Fruit fly (Drosophila melanogaster) whole organism, embryonic: Measurements from ENCODE around the gene mRpL40.

Experiments used
- Asciz ChIP-seq: fragments of 200-800 bp; sonication (Bioruptor generic); optimal IDR thresholded peaks from 2 replicates; lab custom pipeline; 2017; ENCODE audit warnings: missing biosample characterization, mild to moderate bottlenecking, missing genetic modification characterization, missing genetic modification reagents
- CG10366 ChIP-seq: fragments of 200-800 bp; sonication (Bioruptor generic); IDR thresholded peaks from 2 replicates; pipeline ENCODE4 v1.3.6; 2022; ENCODE audit warnings: missing biosample characterization, missing genetic modification characterization
- CG11085 ChIP-seq: fragments of 200-800 bp; sonication (Bioruptor generic); IDR thresholded peaks from 2 replicates; pipeline ENCODE4 v1.3.6; 2022; ENCODE audit warnings: missing biosample characterization, missing genetic modification characterization
- CG11695 ChIP-seq: fragments of 200-800 bp; sonication (Bioruptor generic); IDR thresholded peaks from 3 replicates; pipeline ENCODE4 v1.3.6; 2022; ENCODE audit warnings: missing biosample characterization, missing genetic modification characterization
- CG12299 ChIP-seq: fragments of 200-800 bp; sonication (Bioruptor generic); optimal IDR thresholded peaks from 2 replicates; lab custom pipeline; 2018; ENCODE audit warnings: missing biosample characterization, mild to moderate bottlenecking, missing genetic modification characterization
- CG12659 ChIP-seq: fragments of 200-800 bp; sonication (Bioruptor generic); optimal IDR thresholded peaks from 3 replicates; lab custom pipeline; 2017; ENCODE audit warnings: mild to moderate bottlenecking, missing biosample characterization, missing genetic modification reagents, missing genetic modification characterization
- CG1602 ChIP-seq: fragments of 200-800 bp; sonication (Bioruptor generic); optimal IDR thresholded peaks from 3 replicates; lab custom pipeline; 2016; ENCODE audit warnings: missing biosample characterization, missing genetic modification characterization
- CG16815 ChIP-seq: fragments of 200-800 bp; sonication (Bioruptor generic); optimal IDR thresholded peaks from 3 replicates; lab custom pipeline; 2017; ENCODE audit warnings: missing biosample characterization, mild to moderate bottlenecking, missing genetic modification characterization
- CG2129 ChIP-seq: fragments of 200-800 bp; sonication (Bioruptor generic); IDR thresholded peaks from 2 replicates; pipeline ENCODE4 v1.3.6; 2022; ENCODE audit warnings: missing biosample characterization, missing genetic modification characterization; ENCODE audit not compliant: partially characterized antibody
- CG2875 ChIP-seq: fragments of 200-800 bp; sonication (Bioruptor generic); optimal IDR thresholded peaks from 2 replicates; lab custom pipeline; 2017; ENCODE audit warnings: missing biosample characterization, mild to moderate bottlenecking, missing genetic modification characterization, missing genetic modification reagents
- CG34224 ChIP-seq: fragments of 200-800 bp; sonication (Bioruptor generic); IDR thresholded peaks from 3 replicates; pipeline ENCODE4 v1.3.6; 2022; ENCODE audit warnings: missing biosample characterization, missing genetic modification characterization; ENCODE audit not compliant: partially characterized antibody
- CG4707 ChIP-seq: fragments of 200-800 bp; sonication (Bioruptor generic); optimal IDR thresholded peaks from 2 replicates; lab custom pipeline; 2018; ENCODE audit warnings: missing biosample characterization, mild to moderate bottlenecking, missing genetic modification characterization, moderate library complexity
- CG4854 ChIP-seq: fragments of 200-800 bp; sonication (Bioruptor generic); optimal IDR thresholded peaks from 2 replicates; lab custom pipeline; 2016; ENCODE audit warnings: missing biosample characterization, missing genetic modification characterization, inconsistent platforms
- CG6254 ChIP-seq: fragments of 200-800 bp; sonication (Bioruptor generic); optimal IDR thresholded peaks from 3 replicates; lab custom pipeline; 2017; ENCODE audit warnings: mild to moderate bottlenecking, missing biosample characterization, missing genetic modification reagents, missing genetic modification characterization
- CG7745 ChIP-seq: fragments of 200-800 bp; sonication (Bioruptor generic); optimal IDR thresholded peaks from 2 replicates; lab custom pipeline; 2018; ENCODE audit warnings: missing biosample characterization, mild to moderate bottlenecking, missing genetic modification characterization, moderate library complexity
- CG7786 ChIP-seq: fragments of 200-800 bp; sonication (Bioruptor generic); optimal IDR thresholded peaks from 2 replicates; lab custom pipeline; 2016; ENCODE audit warnings: missing biosample characterization, missing genetic modification characterization
- CG8388 ChIP-seq: fragments of 200-800 bp; sonication (Bioruptor generic); optimal IDR thresholded peaks from 2 replicates; lab custom pipeline; 2019; ENCODE audit warnings: missing biosample characterization, mild to moderate bottlenecking, missing genetic modification characterization, moderate library complexity
- CG9817 ChIP-seq: fragments of 200-800 bp; sonication (Bioruptor generic); optimal IDR thresholded peaks from 2 replicates; lab custom pipeline; 2018; ENCODE audit warnings: missing biosample characterization, mild to moderate bottlenecking, missing genetic modification characterization, moderate library complexity
- CHES-1-like ChIP-seq: fragments of 200-800 bp; sonication (Bioruptor generic); optimal IDR thresholded peaks from 2 replicates; lab custom pipeline; 2016; ENCODE audit warnings: missing biosample characterization, missing genetic modification characterization
- CTCF ChIP-seq: fragments of 200-800 bp; sonication (Bioruptor generic); optimal IDR thresholded peaks from 2 replicates; lab custom pipeline; 2017; ENCODE audit warnings: missing biosample characterization, mild to moderate bottlenecking, missing genetic modification characterization, moderate library complexity
- Dref ChIP-seq: fragments of 200-800 bp; sonication (Bioruptor generic); IDR thresholded peaks from 2 replicates; pipeline ENCODE4 v1.3.6; 2022; ENCODE audit warnings: missing biosample characterization, missing genetic modification characterization
- Eip74EF ChIP-seq, 2 experiments: fragments of 200-800 bp in 1 of 2; fragments of >200 bp in 1 of 2; sonication (Bioruptor generic) in 1 of 2; optimal IDR thresholded peaks; 2 replicates each; lab custom pipeline; 2017 to 2019; ENCODE audit warnings: missing biosample characterization in 2 of 2, missing genetic modification characterization in 2 of 2, mild to moderate bottlenecking in 1 of 2, moderate library complexity in 1 of 2
- Mad ChIP-seq: fragments of 200-800 bp; sonication (Bioruptor generic); optimal IDR thresholded peaks from 2 replicates; lab custom pipeline; 2016; ENCODE audit warnings: missing biosample characterization, missing genetic modification characterization
- Ssrp ChIP-seq: fragments of 200-800 bp; sonication (Bioruptor generic); optimal IDR thresholded peaks from 2 replicates; lab custom pipeline; 2018; ENCODE audit warnings: missing biosample characterization, mild to moderate bottlenecking, missing genetic modification characterization, moderate library complexity
- Vsx1 ChIP-seq: fragments of 200-800 bp; sonication (Bioruptor generic); optimal IDR thresholded peaks from 2 replicates; lab custom pipeline; 2017; ENCODE audit warnings: missing biosample characterization, mild to moderate bottlenecking, missing genetic modification characterization, missing genetic modification reagents
- YL-1 ChIP-seq: fragments of 200-800 bp; sonication (Bioruptor generic); optimal IDR thresholded peaks from 3 replicates; lab custom pipeline; 2017; ENCODE audit warnings: missing biosample characterization, mild to moderate bottlenecking, missing genetic modification characterization
- cato ChIP-seq: fragments of 200-800 bp; sonication (Bioruptor generic); optimal IDR thresholded peaks from 2 replicates; lab custom pipeline; 2016; ENCODE audit warnings: missing biosample characterization, missing genetic modification characterization, borderline replicate concordance
- cg ChIP-seq: fragments of 200-800 bp; sonication (Bioruptor generic); optimal IDR thresholded peaks from 3 replicates; lab custom pipeline; 2019; ENCODE audit warnings: missing biosample characterization, mild to moderate bottlenecking, missing genetic modification characterization, moderate library complexity
- crp ChIP-seq, 2 experiments: fragments of 200-800 bp; sonication (Bioruptor generic); optimal IDR thresholded peaks; 2 replicates in 1 of 2; 3 replicates in 1 of 2; lab custom pipeline; 2017; ENCODE audit warnings: missing biosample characterization in 2 of 2, missing genetic modification characterization in 2 of 2, mild to moderate bottlenecking in 1 of 2, moderate library complexity in 1 of 2
- dimm ChIP-seq: fragments of 200-800 bp; sonication (Bioruptor generic); IDR thresholded peaks from 2 replicates; pipeline ENCODE4 v1.3.6; 2022; ENCODE audit warnings: missing biosample characterization, missing genetic modification characterization
- dpn ChIP-seq, 2 experiments: fragments of 200-800 bp; sonication (Bioruptor generic); optimal IDR thresholded peaks; 3 replicates each; lab custom pipeline; 2016; ENCODE audit warnings: missing biosample characterization in 2 of 2, missing genetic modification characterization in 2 of 2
- ems ChIP-seq: fragments of 200-800 bp; sonication (Bioruptor generic); optimal IDR thresholded peaks from 3 replicates; lab custom pipeline; 2016; ENCODE audit warnings: missing biosample characterization, missing genetic modification characterization
- esg ChIP-seq: fragments of 200-800 bp; sonication (Bioruptor generic); conservative IDR thresholded peaks from 2 replicates; pipeline ENCODE4 v1.3.6; 2022; ENCODE audit warnings: missing biosample characterization, missing genetic modification characterization
- eve ChIP-seq, 2 experiments: fragments of >200 bp; optimal IDR thresholded peaks; 2 replicates each; lab custom pipeline; 2017; ENCODE audit warnings: missing biosample characterization in 2 of 2, missing genetic modification characterization in 2 of 2
- ftz-f1 ChIP-seq: fragments of 200-800 bp; sonication (Bioruptor generic); optimal IDR thresholded peaks from 2 replicates; lab custom pipeline; 2016; ENCODE audit warnings: missing biosample characterization, missing genetic modification characterization
- gsb ChIP-seq: fragments of 200-800 bp; sonication (Bioruptor generic); IDR thresholded peaks from 2 replicates; pipeline ENCODE4 v1.3.6; 2022; ENCODE audit warnings: missing biosample characterization, missing genetic modification characterization
- hb ChIP-seq: fragments of 200-800 bp; sonication (Bioruptor generic); IDR thresholded peaks from 3 replicates; pipeline ENCODE4 v1.3.6; 2022; ENCODE audit warnings: missing biosample characterization, missing genetic modification characterization; ENCODE audit not compliant: partially characterized antibody
- klu ChIP-seq: fragments of 200-800 bp; sonication (Bioruptor generic); IDR thresholded peaks from 2 replicates; pipeline ENCODE4 v1.3.6; 2022; ENCODE audit warnings: missing biosample characterization, missing genetic modification characterization
- lmd ChIP-seq: fragments of 200-800 bp; sonication (Bioruptor generic); IDR thresholded peaks from 2 replicates; pipeline ENCODE4 v1.3.6; 2022; ENCODE audit warnings: missing biosample characterization, missing genetic modification characterization
- pan ChIP-seq, 4 experiments: fragments of >200 bp in 3 of 4; fragments of 200-800 bp in 1 of 4; sonication (Bioruptor generic) in 1 of 4; optimal IDR thresholded peaks in 3 of 4; IDR thresholded peaks in 1 of 4; 2 replicates each; pipeline versions ENCODE4 v1.3.6 to Lab custom; 2017 to 2022; ENCODE audit warnings: missing biosample characterization in 2 of 4, missing genetic modification characterization in 2 of 4, mixed read lengths in 1 of 4
- ro ChIP-seq: fragments of 200-800 bp; sonication (Bioruptor generic); IDR thresholded peaks from 2 replicates; pipeline ENCODE4 v1.3.6; 2022; ENCODE audit warnings: missing biosample characterization, missing genetic modification characterization
- row ChIP-seq: fragments of 200-800 bp; sonication (Bioruptor generic); IDR thresholded peaks from 3 replicates; pipeline ENCODE4 v1.3.6; 2022; ENCODE audit warnings: missing biosample characterization, missing genetic modification characterization
- scrt ChIP-seq: fragments of 200-800 bp; sonication (Bioruptor generic); optimal IDR thresholded peaks from 2 replicates; lab custom pipeline; 2018; ENCODE audit warnings: missing biosample characterization, mild to moderate bottlenecking, missing genetic modification characterization, moderate library complexity
- shn ChIP-seq: fragments of 200-800 bp; sonication (Bioruptor generic); optimal IDR thresholded peaks from 3 replicates; lab custom pipeline; 2016; ENCODE audit warnings: missing biosample characterization, missing genetic modification characterization
- sim ChIP-seq: fragments of 200-800 bp; sonication (Bioruptor generic); IDR thresholded peaks from 2 replicates; pipeline ENCODE4 v1.3.6; 2022; ENCODE audit warnings: missing biosample characterization, missing genetic modification characterization
- sima ChIP-seq: fragments of 200-800 bp; sonication (Bioruptor generic); optimal IDR thresholded peaks from 2 replicates; lab custom pipeline; 2016; ENCODE audit warnings: missing biosample characterization, missing genetic modification characterization
- sug ChIP-seq: fragments of 200-800 bp; optimal IDR thresholded peaks from 2 replicates; lab custom pipeline; 2019; ENCODE audit warnings: missing biosample characterization, mild to moderate bottlenecking, missing genetic modification characterization, moderate library complexity
- tll ChIP-seq, 2 experiments: fragments of 200-800 bp in 1 of 2; fragments of >200 bp in 1 of 2; sonication (Bioruptor generic) in 1 of 2; optimal IDR thresholded peaks; 2 replicates each; lab custom pipeline; 2017 to 2019; ENCODE audit warnings: missing biosample characterization in 2 of 2, missing genetic modification characterization in 2 of 2, mild to moderate bottlenecking in 1 of 2, moderate library complexity in 1 of 2
- z ChIP-seq: fragments of 200-800 bp; sonication (Bioruptor generic); IDR thresholded peaks from 3 replicates; pipeline ENCODE4 v1.3.6; 2022; ENCODE audit warnings: missing biosample characterization, missing genetic modification characterization

The mRpL40 gene

DNA sequence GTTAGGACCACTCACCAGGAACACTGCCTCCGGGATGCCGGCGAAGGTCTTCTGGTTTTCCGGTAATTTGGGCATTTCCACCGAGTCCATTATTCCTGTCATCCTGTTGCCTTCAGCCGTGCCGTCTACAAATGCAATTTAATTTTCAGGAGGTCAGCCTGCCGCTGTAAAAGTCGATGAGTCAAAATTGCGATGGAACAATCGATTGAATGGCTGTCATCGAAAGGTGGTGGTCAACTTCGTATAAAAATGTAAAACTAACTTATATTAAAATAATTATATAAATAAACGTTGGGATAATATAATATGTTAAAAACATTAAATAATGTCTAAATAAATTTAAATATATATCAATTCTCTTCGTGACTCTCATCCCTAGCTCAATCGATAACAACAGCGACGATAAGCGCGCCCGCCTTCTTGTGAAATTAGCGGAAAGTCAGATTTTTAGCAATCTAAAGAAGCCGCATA, 2.0 kb downstream of the mRpL40 start, which contains the start of the genes mgr and Irbp (continued):
- no peak for TF ChIP-seq z (GFP tag; lab: Robert Waterston, UW)
- TF ChIP-seq Ssrp (tag; lab: Kevin White, UChicago): peak; percentile 93
- peak; percentile 97 for TF ChIP-seq row (GFP tag; lab: Robert Waterston, UW)
- TF ChIP-seq Vsx1: no peak
- no peak for TF ChIP-seq CG4854
- TF ChIP-seq dimm (GFP tag; lab: Robert Waterston, UW): peak; percentile 84
- TF ChIP-seq CG9817 (tag; lab: Kevin White, UChicago): peak; percentile 92
- peak; percentile 23 for TF ChIP-seq ftz-f1 (GFP tag; lab: Kevin White, UChicago)
- peak; percentile 23 for TF ChIP-seq CTCF (GFP tag; lab: Kevin White, UChicago)
- TF ChIP-seq eve (GFP tag; optimal IDR thresholded peaks at IDR 0.05; lab: Kevin White, UChicago): no peak
- TF ChIP-seq Eip74EF (GFP tag; optimal IDR thresholded peaks at IDR 0.05; lab: Kevin White, UChicago): no peak
- TF ChIP-seq CG4707: peak; percentile 64
- peak; percentile 79 for TF ChIP-seq CG2875
- peak; percentile 75 for TF ChIP-seq CG16815 (GFP tag; lab: Kevin White, UChicago)
- peak; percentile 83 for TF ChIP-seq CG6254
- TF ChIP-seq YL-1 (GFP tag; lab: Kevin White, UChicago): peak; percentile 93
- TF ChIP-seq CG7786: peak; percentile 8
- TF ChIP-seq sim (GFP tag; lab: Robert Waterston, UW): peak; percentile 88
- peak; percentile 53 for TF ChIP-seq CG7745 (tag; lab: Kevin White, UChicago)
- TF ChIP-seq Asciz (GFP tag; lab: Kevin White, UChicago): no peak
- no peak for TF ChIP-seq shn (GFP tag; lab: Kevin White, UChicago)
- TF ChIP-seq crp (GFP tag; optimal IDR thresholded peaks at IDR 0.05; lab: Kevin White, UChicago): peak in 1 of 2 experiments; percentile 56
- TF ChIP-seq CG11695 (GFP tag; lab: Robert Waterston, UW): peak; percentile 91
- peak; percentile 54 for TF ChIP-seq ems (GFP tag; lab: Kevin White, UChicago)
- TF ChIP-seq CG34224 (GFP tag; lab: Robert Waterston, UW): peak; percentile 91
- TF ChIP-seq CG11085: peak; percentile 88
- TF ChIP-seq pan (optimal IDR thresholded peaks at IDR 0.05; lab: Kevin White, UChicago): no peak
- TF ChIP-seq pan (GFP tag; optimal IDR thresholded peaks at IDR 0.05 in 1 of 2, IDR thresholded peaks at IDR 0.05 in 1 of 2): peak in 1 of 2 experiments; percentile 96
- TF ChIP-seq Dref (GFP tag; lab: Robert Waterston, UW): peak; percentile 77
- TF ChIP-seq klu (GFP tag; lab: Robert Waterston, UW): peak; percentile 89
- peak; percentile 91 for TF ChIP-seq CG8388 (GFP tag; lab: Kevin White, UChicago)
- peak in 1 of 2 experiments; percentile 86 for TF ChIP-seq tll (GFP tag; optimal IDR thresholded peaks at IDR 0.05; lab: Kevin White, UChicago)
- peak; percentile 84 for TF ChIP-seq ro
- TF ChIP-seq gsb (GFP tag; lab: Robert Waterston, UW): peak; percentile 89
- peak; percentile 79 for TF ChIP-seq CG2129 (GFP tag; lab: Robert Waterston, UW)
- TF ChIP-seq esg (GFP tag; lab: Robert Waterston, UW): peak; percentile 91
- TF ChIP-seq CG12659 (GFP tag; lab: Kevin White, UChicago): peak; percentile 96
- TF ChIP-seq hb (GFP tag; lab: Robert Waterston, UW): peak; percentile 73; the same call in 2 of the 3 replicates
- TF ChIP-seq CHES-1-like (GFP tag; lab: Kevin White, UChicago): peak; percentile 46
- TF ChIP-seq cato: peak; percentile 76
- peak; percentile 73 for TF ChIP-seq scrt
- no peak for TF ChIP-seq sug (tag; lab: Kevin White, UChicago)
- no peak for TF ChIP-seq cg
- peak; percentile 80 for TF ChIP-seq CG12299
- no peak for TF ChIP-seq sima (GFP tag; lab: Kevin White, UChicago)
- peak; percentile 18 to 92 for TF ChIP-seq dpn (GFP tag; optimal IDR thresholded peaks at IDR 0.05; lab: Kevin White, UChicago)
- TF ChIP-seq CG1602 (GFP tag; lab: Kevin White, UChicago): peak; percentile 88
- peak; percentile 35 for TF ChIP-seq Mad (GFP tag; lab: Kevin White, UChicago)
- TF ChIP-seq CG10366 (GFP tag; lab: Robert Waterston, UW): peak; percentile 94
- peak; percentile 93 for TF ChIP-seq lmd (GFP tag; lab: Robert Waterston, UW)
